Fruit fly (Drosophila melanogaster): Measurements from ENCODE around the gene Keap1.

Keap1 gene

dm6 chr3R:17059100-17059810 is 20.5 kb downstream of the Keap1 start (continued):
- TF ChIP-seq Oli (tag; optimal IDR thresholded peaks at IDR 0.05) (peak; percentile 35), rib (GFP tag; IDR thresholded peaks at IDR 0.05) (0 out of 2 replicates have a peak, but pooled peaks have one; percentile 31), bowl (GFP tag; IDR thresholded peaks at IDR 0.05) (no peak), trem (tag; optimal IDR thresholded peaks at IDR 0.05) (peak; percentile 20), row (GFP tag; IDR thresholded peaks at IDR 0.05) (no peak), ab (GFP tag; optimal IDR thresholded peaks at IDR 0.05) (no peak), jumu (GFP tag; optimal IDR thresholded peaks at IDR 0.05) (peak; percentile 16), bsh (GFP tag; optimal IDR thresholded peaks at IDR 0.05) (peak; percentile 25 to 88), CG6175 (GFP tag; IDR thresholded peaks at IDR 0.05) (0 out of 3 replicates have a peak, but pooled peaks have one; percentile 8), ara (GFP tag; IDR thresholded peaks at IDR 0.05) (no peak), ham (GFP tag; IDR thresholded peaks at IDR 0.05) (no peak), gsb (GFP tag; IDR thresholded peaks at IDR 0.05) (peak; percentile 7; the same call in 1 of the 2 replicates), CG4820 (GFP tag; optimal IDR thresholded peaks at IDR 0.05) (peak; percentile 12), otp (GFP tag; IDR thresholded peaks at IDR 0.05) (no peak), Lpt (GFP tag; optimal IDR thresholded peaks at IDR 0.05) (no peak), lilli (GFP tag; optimal IDR thresholded peaks at IDR 0.05) (no peak), pb (GFP tag; optimal IDR thresholded peaks at IDR 0.05) (no peak), B-H2 (GFP tag; optimal IDR thresholded peaks at IDR 0.05) (no peak), Awh (GFP tag; IDR thresholded peaks at IDR 0.05) (0 out of 2 replicates have a peak, but pooled peaks have one; percentile 33), Dek (tag; optimal IDR thresholded peaks at IDR 0.05) (no peak), ac (GFP tag; optimal IDR thresholded peaks at IDR 0.05) (no peak), CG10209 (GFP tag; optimal IDR thresholded peaks at IDR 0.05) (peak; percentile 42), al (GFP tag; IDR thresholded peaks at IDR 0.05) (no peak), CG17568 (GFP tag; optimal IDR thresholded peaks at IDR 0.05) (no peak), CG34224 (GFP tag; IDR thresholded peaks at IDR 0.05; ENCODE audit: partially characterized antibody) (no peak), Sox100B (GFP tag; optimal IDR thresholded peaks at IDR 0.05) (no peak), CG16779 (GFP tag; IDR thresholded peaks at IDR 0.05) (no peak), D (optimal IDR thresholded peaks at IDR 0.05) (no peak), D (GFP tag; optimal IDR thresholded peaks at IDR 0.05) (peak; percentile 27), Pdp1 (GFP tag; optimal IDR thresholded peaks at IDR 0.05) (peak in 1 of 2 experiments; percentile 7), CG30403 (GFP tag; optimal IDR thresholded peaks at IDR 0.05) (no peak), ci (GFP tag; IDR thresholded peaks at IDR 0.05) (no peak), cato (GFP tag; optimal IDR thresholded peaks at IDR 0.05; ENCODE audit: borderline replicate concordance) (no peak), Ptx1 (GFP tag; IDR thresholded peaks at IDR 0.05) (no peak), slou (GFP tag; optimal IDR thresholded peaks at IDR 0.05) (no peak), da (GFP tag; optimal IDR thresholded peaks at IDR 0.05) (no peak), zfh1 (GFP tag; IDR thresholded peaks at IDR 0.05) (no peak), slbo (GFP tag; IDR thresholded peaks at IDR 0.05) (peak; percentile 37; the same call in 1 of the 2 replicates), fd96Cb (tag; optimal IDR thresholded peaks at IDR 0.05) (peak; percentile 26), CG4730 (GFP tag; IDR thresholded peaks at IDR 0.05) (no peak), CG2199 (GFP tag; IDR thresholded peaks at IDR 0.05) (0 out of 3 replicates have a peak, but pooled peaks have one; percentile 15), CG15073 (GFP tag; optimal IDR thresholded peaks at IDR 0.05) (peak; percentile 93), Opbp (GFP tag; IDR thresholded peaks at IDR 0.05; ENCODE audit: partially characterized antibody) (0 out of 3 replicates have a peak, but pooled peaks have one; percentile 35), chif (GFP tag; optimal IDR thresholded peaks at IDR 0.05) (peak; percentile 17 to 21), CG32772 (GFP tag; IDR thresholded peaks at IDR 0.05) (0 out of 2 replicates have a peak, but pooled peaks have one; percentile 18), CG12769 (tag; optimal IDR thresholded peaks at IDR 0.05) (no peak), CrebB (tag; optimal IDR thresholded peaks at IDR 0.05) (no peak), CG10147 (GFP tag; optimal IDR thresholded peaks at IDR 0.05) (no peak), Chrac-16 (GFP tag; optimal IDR thresholded peaks at IDR 0.05) (no peak), CG11504 (tag; optimal IDR thresholded peaks at IDR 0.05) (peak; percentile 39)

Measured in whole organism, embryonic.